Comparison of ENCODE assay signal across 2 fruit fly cellular contexts in the genomic region with DNA sequence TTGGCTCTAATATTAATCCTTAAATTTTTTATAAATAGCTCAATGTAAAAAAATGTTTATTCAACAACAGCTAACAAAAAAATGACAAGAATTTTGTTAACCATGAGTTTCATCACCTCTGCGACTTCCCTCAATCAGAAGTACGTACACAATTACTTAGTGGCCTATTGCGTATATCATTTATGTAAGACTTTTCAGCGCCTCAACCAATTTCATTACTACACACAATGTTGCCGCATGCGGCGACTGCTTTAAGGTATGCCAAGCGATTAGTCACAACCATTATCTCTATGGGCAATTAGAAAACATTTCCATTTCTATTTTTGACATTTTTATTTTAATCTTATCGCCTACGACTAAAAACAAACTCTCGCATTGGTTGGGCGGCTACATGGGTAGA.
TF ChIP-seq lines count a peak whose summit lies in the region.

No protein-coding gene starts in this region.

- TF ChIP-seq CTCF in whole organism, embryonic (GFP tag; optimal IDR thresholded peaks at IDR 0.05; lab: Kevin White, UChicago): no peak

TF ChIP-seq in whole organism, embryonic, 481 proteins besides CTCF, POLR2A, EP300 and RAD21:
- TF ChIP-seq Pdp1 (GFP tag; optimal IDR thresholded peaks at IDR 0.05; lab: Kevin White, UChicago) (peak in 1 of 2 experiments; percentile 92), exex (tag; optimal IDR thresholded peaks at IDR 0.05; lab: Kevin White, UChicago) (peak; percentile 52), Dip2 (GFP tag; IDR thresholded peaks at IDR 0.05; lab: Robert Waterston, UW) (no peak), sug (tag; optimal IDR thresholded peaks at IDR 0.05; lab: Kevin White, UChicago) (peak; percentile 13), mld (GFP tag; IDR thresholded peaks at IDR 0.05; lab: Robert Waterston, UW; ENCODE audit: partially characterized antibody) (no peak), CG4360 (GFP tag; IDR thresholded peaks at IDR 0.05; lab: Robert Waterston, UW) (no peak)
TF ChIP-seq in whole organism, embryonic: peak in this region for 3.

TF ChIP-seq in whole organism, prepupa, 60 proteins besides CTCF, POLR2A, EP300 and RAD21:
- no peak for TF ChIP-seq fd59A (GFP tag; optimal IDR thresholded peaks at IDR 0.05; lab: Kevin White, UChicago)
- TF ChIP-seq vri (GFP tag; optimal IDR thresholded peaks at IDR 0.05; lab: Kevin White, UChicago): peak; percentile 18
- no peak for TF ChIP-seq Eip75B (GFP tag; optimal IDR thresholded peaks at IDR 0.05; lab: Kevin White, UChicago)
